Worm (Caenorhabditis elegans) whole organism, young adult: ENCODE data around the gene cdo-1.

Experiments
- bed-1 ChIP-seq: fragments of 200-800 bp; sonication (Bioruptor generic); IDR thresholded peaks from 2 replicates; pipeline ENCODE4 v1.3.6; 2022; ENCODE audit warnings: missing genetic modification reagents, missing genetic modification characterization, missing compliant biosample characterization
- ceh-58 ChIP-seq: fragments of 200-800 bp; sonication (Bioruptor generic); IDR thresholded peaks from 2 replicates; pipeline ENCODE4 v1.3.6; 2022; ENCODE audit warnings: missing genetic modification characterization, missing compliant biosample characterization
- madf-8 ChIP-seq: fragments of 200-800 bp; sonication (Bioruptor generic); conservative IDR thresholded peaks from 2 replicates; pipeline ENCODE4 v1.3.6; 2022; ENCODE audit warnings: missing genetic modification reagents, missing genetic modification characterization, missing compliant biosample characterization
- unc-62 ChIP-seq: fragments of 150-350 bp; optimal IDR thresholded peaks from 2 replicates; lab custom pipeline; 2014; ENCODE audit warnings: missing biosample characterization, missing genetic modification reagents, missing genetic modification characterization
- zfh-2 ChIP-seq: fragments of 200-800 bp; sonication (Bioruptor generic); conservative IDR thresholded peaks from 2 replicates; pipeline ENCODE4 v1.3.6; 2022; ENCODE audit warnings: missing genetic modification reagents, missing genetic modification characterization, missing compliant biosample characterization

DNA sequence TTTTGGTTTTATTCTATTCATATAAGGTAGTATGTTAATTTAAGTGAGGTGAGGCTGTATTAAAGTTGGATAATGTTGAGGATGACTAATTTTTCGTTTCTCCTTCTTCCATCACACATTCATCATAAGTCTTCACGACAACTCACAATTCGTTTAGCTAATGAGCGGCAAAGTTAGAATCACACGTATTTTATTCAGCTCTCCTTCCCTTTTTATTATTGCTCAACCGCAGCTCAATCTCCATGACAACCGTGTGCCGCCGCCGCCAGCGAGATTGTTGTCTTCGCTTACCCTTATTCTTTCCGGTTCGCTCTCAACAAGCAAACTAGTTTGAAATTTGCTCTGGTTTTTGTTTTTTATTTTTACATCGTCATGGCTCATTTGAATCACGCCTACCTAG lies 17.0 kb upstream of the cdo-1 start, which contains the start of gene ZC13.2:
- TF ChIP-seq ceh-58 (GFP tag; lab: Robert Waterston, UW) (no peak), zfh-2 (GFP tag; lab: Robert Waterston, UW) (no peak), madf-8 (GFP tag; lab: Robert Waterston, UW) (no peak), bed-1 (GFP tag; lab: Robert Waterston, UW) (no peak), unc-62 (GFP tag; lab: Kevin White, UChicago) (no peak)
